Worm (Caenorhabditis elegans): ENCODE measurements around the gene C30G12.2.

C30G12.2 gene

ce11 chrII:7289923-7290476 is at the start of gene C30G12.2:
Gene C30G12.2, plus strand, starts transcription at chrII:7290426.
- TF ChIP-seq unc-62 (GFP tag; optimal IDR thresholded peaks at IDR 0.05 in 1 of 2): peak in 1 of 2 experiments; percentile 75
- no peak for TF ChIP-seq unc-62 (tag; optimal IDR thresholded peaks at IDR 0.05)
- TF ChIP-seq mep-1 (tag; optimal IDR thresholded peaks at IDR 0.05): no peak
- TF ChIP-seq nhr-6 (tag; optimal IDR thresholded peaks at IDR 0.05): no peak
- TF ChIP-seq Y105C5A.15 (GFP tag; IDR thresholded peaks at IDR 0.05): no peak
- TF ChIP-seq daf-12 (tag; optimal IDR thresholded peaks at IDR 0.05): no peak
- no peak for TF ChIP-seq ceh-32 (tag; optimal IDR thresholded peaks at IDR 0.05; ENCODE audit: poor library complexity)
- TF ChIP-seq egl-43 (GFP tag; IDR thresholded peaks at IDR 0.05): no peak
- TF ChIP-seq madf-5 (GFP tag; IDR thresholded peaks at IDR 0.05): no peak
- TF ChIP-seq nhr-28 (tag; optimal IDR thresholded peaks at IDR 0.05): peak; percentile 58
- TF ChIP-seq rbr-2 (tag; optimal IDR thresholded peaks at IDR 0.05): no peak
- TF ChIP-seq D1046.2 (GFP tag; IDR thresholded peaks at IDR 0.05): no peak
- TF ChIP-seq nhr-10 (tag; optimal IDR thresholded peaks at IDR 0.05): no peak
- TF ChIP-seq saeg-2 (GFP tag; IDR thresholded peaks at IDR 0.05): no peak
- TF ChIP-seq aha-1 (tag): peak; percentile 36
- TF ChIP-seq dmd-9 (GFP tag; IDR thresholded peaks at IDR 0.05): no peak
- TF ChIP-seq nhr-25 (tag; optimal IDR thresholded peaks at IDR 0.05; ENCODE audit: borderline replicate concordance, insufficient read depth): no peak
- TF ChIP-seq php-3 (GFP tag; IDR thresholded peaks at IDR 0.05): peak; percentile 94
- no peak for TF ChIP-seq Y5F2A.4 (GFP tag; optimal IDR thresholded peaks at IDR 0.05)
- TF ChIP-seq spr-1 (tag; optimal IDR thresholded peaks at IDR 0.05): no peak
- TF ChIP-seq dpl-1 (GFP tag; optimal IDR thresholded peaks at IDR 0.05): no peak
- TF ChIP-seq unc-39 (tag; optimal IDR thresholded peaks at IDR 0.05): no peak
- TF ChIP-seq nhr-111 (GFP tag; optimal IDR thresholded peaks at IDR 0.05): no peak
- no peak for TF ChIP-seq zag-1 (tag; optimal IDR thresholded peaks at IDR 0.05)
- TF ChIP-seq lin-15B (tag; optimal IDR thresholded peaks at IDR 0.05): no peak
- TF ChIP-seq nhr-42 (GFP tag; IDR thresholded peaks at IDR 0.05): no peak
- TF ChIP-seq cey-2 (tag; optimal IDR thresholded peaks at IDR 0.05; ENCODE audit: borderline replicate concordance, insufficient read depth): no peak
- TF ChIP-seq dmd-6 (GFP tag; IDR thresholded peaks at IDR 0.05): peak; percentile 100
- TF ChIP-seq hlh-11 (tag; optimal IDR thresholded peaks at IDR 0.05): peak; percentile 69
- TF ChIP-seq hmg-1.1 (GFP tag; IDR thresholded peaks at IDR 0.05): no peak
- TF ChIP-seq nhr-48 (tag; optimal IDR thresholded peaks at IDR 0.05): peak; percentile 95
- no peak for TF ChIP-seq mxl-3 (GFP tag; optimal IDR thresholded peaks at IDR 0.05)
- no peak for TF ChIP-seq nhr-76 (tag; optimal IDR thresholded peaks at IDR 0.05)
- TF ChIP-seq nhr-77 (tag; optimal IDR thresholded peaks at IDR 0.05): no peak
- TF ChIP-seq R02D3.7 (tag; optimal IDR thresholded peaks at IDR 0.05): no peak
- 0 out of 2 replicates have a peak, but pooled peaks have one; percentile 13 for TF ChIP-seq mdt-29 (GFP tag; IDR thresholded peaks at IDR 0.05)
- no peak for TF ChIP-seq nhr-237 (tag; optimal IDR thresholded peaks at IDR 0.05)
- peak; percentile 55 for TF ChIP-seq T20F7.1 (GFP tag; optimal IDR thresholded peaks at IDR 0.05)
- peak; percentile 69 for TF ChIP-seq lin-1 (GFP tag; IDR thresholded peaks at IDR 0.05)
- TF ChIP-seq ces-1 (GFP tag; optimal IDR thresholded peaks at IDR 0.05): no peak
- no peak for TF ChIP-seq sdz-12 (GFP tag; optimal IDR thresholded peaks at IDR 0.05)
- TF ChIP-seq jun-1 (tag; optimal IDR thresholded peaks at IDR 0.05): no peak
- no peak for TF ChIP-seq snpc-4 (tag; optimal IDR thresholded peaks at IDR 0.05)
- no peak for TF ChIP-seq zip-11 (GFP tag; IDR thresholded peaks at IDR 0.05)
- TF ChIP-seq F10B5.3 (tag; optimal IDR thresholded peaks at IDR 0.05): no peak
- peak; percentile 86 for TF ChIP-seq nhr-102 (tag; optimal IDR thresholded peaks at IDR 0.05)
- TF ChIP-seq skn-1 (tag; optimal IDR thresholded peaks at IDR 0.05): no peak
- no peak for TF ChIP-seq set-16 (GFP tag; IDR thresholded peaks at IDR 0.05)
- no peak for TF ChIP-seq ctbp-1 (GFP tag; IDR thresholded peaks at IDR 0.05)
- peak; percentile 65 for TF ChIP-seq pqm-1 (tag; optimal IDR thresholded peaks at IDR 0.05)
- no peak for TF ChIP-seq snpc-1.2 (GFP tag; IDR thresholded peaks at IDR 0.05)
- no peak for TF ChIP-seq hif-1 (tag; optimal IDR thresholded peaks at IDR 0.05)
- TF ChIP-seq zip-2 (tag; optimal IDR thresholded peaks at IDR 0.05): no peak
